Worm (Caenorhabditis elegans) whole organism, early embryonic: Measurements from ENCODE around the gene npr-9.

ENCODE experiments used
- B0310.2 ChIP-seq: sonication (generic microtip); optimal IDR thresholded peaks from 2 replicates; lab custom pipeline; 2016; ENCODE audit warnings: mild to moderate bottlenecking, missing genetic modification characterization, missing compliant biosample characterization
- F13C5.2 ChIP-seq: sonication (generic microtip); optimal IDR thresholded peaks from 2 replicates; lab custom pipeline; 2017; ENCODE audit warnings: mild to moderate bottlenecking, missing genetic modification characterization, inconsistent platforms, missing compliant biosample characterization
- ama-1 ChIP-seq: fragments of 150-350 bp; optimal IDR thresholded peaks from 2 replicates; lab custom pipeline; 2014
- ceh-36 ChIP-seq: sonication (generic microtip); optimal IDR thresholded peaks from 2 replicates; lab custom pipeline; 2016; ENCODE audit warnings: missing genetic modification characterization, inconsistent platforms, missing compliant biosample characterization
- ets-7 ChIP-seq: sonication (generic microtip); optimal IDR thresholded peaks from 2 replicates; lab custom pipeline; 2016; ENCODE audit warnings: missing genotype, missing genetic modification characterization, missing compliant biosample characterization
- flt-1 ChIP-seq: fragments of 200-800 bp; sonication (Bioruptor generic); IDR thresholded peaks from 2 replicates; pipeline ENCODE4 v1.3.6; 2022; ENCODE audit warnings: missing genetic modification characterization, missing compliant biosample characterization
- sea-1 ChIP-seq: fragments of 200-800 bp; sonication (Bioruptor generic); conservative IDR thresholded peaks from 2 replicates; pipeline ENCODE4 v1.3.6; 2022; ENCODE audit warnings: missing genetic modification characterization, missing compliant biosample characterization
- tbx-11 ChIP-seq: fragments of 200-800 bp; sonication (Bioruptor generic); IDR thresholded peaks from 2 replicates; pipeline ENCODE4 v1.3.6; 2022; ENCODE audit warnings: missing genetic modification characterization, missing compliant biosample characterization
- tra-4 ChIP-seq: sonication (generic microtip); optimal IDR thresholded peaks from 2 replicates; lab custom pipeline; 2017; ENCODE audit warnings: missing genetic modification characterization, missing compliant biosample characterization

- TF ChIP-seq F13C5.2 (no peak), ama-1 (lab: Kevin White, UChicago) (no peak), ets-7 (tag; lab: Kevin White, UChicago) (no peak), flt-1 (GFP tag; lab: Robert Waterston, UW) (no peak), sea-1 (GFP tag; lab: Robert Waterston, UW) (no peak), tbx-11 (GFP tag; lab: Robert Waterston, UW) (no peak), tra-4 (tag; lab: Kevin White, UChicago) (no peak), ceh-36 (tag; lab: Kevin White, UChicago) (no peak), B0310.2 (tag; lab: Kevin White, UChicago) (no peak)
Measured at ce11 chrX:11368417-11368816, 38.9 kb downstream of the npr-9 start, which contains the start of gene ttyh-1.
